Fruit fly (Drosophila melanogaster): ENCODE data around the gene Esyt2.

The Esyt2 gene

DNA sequence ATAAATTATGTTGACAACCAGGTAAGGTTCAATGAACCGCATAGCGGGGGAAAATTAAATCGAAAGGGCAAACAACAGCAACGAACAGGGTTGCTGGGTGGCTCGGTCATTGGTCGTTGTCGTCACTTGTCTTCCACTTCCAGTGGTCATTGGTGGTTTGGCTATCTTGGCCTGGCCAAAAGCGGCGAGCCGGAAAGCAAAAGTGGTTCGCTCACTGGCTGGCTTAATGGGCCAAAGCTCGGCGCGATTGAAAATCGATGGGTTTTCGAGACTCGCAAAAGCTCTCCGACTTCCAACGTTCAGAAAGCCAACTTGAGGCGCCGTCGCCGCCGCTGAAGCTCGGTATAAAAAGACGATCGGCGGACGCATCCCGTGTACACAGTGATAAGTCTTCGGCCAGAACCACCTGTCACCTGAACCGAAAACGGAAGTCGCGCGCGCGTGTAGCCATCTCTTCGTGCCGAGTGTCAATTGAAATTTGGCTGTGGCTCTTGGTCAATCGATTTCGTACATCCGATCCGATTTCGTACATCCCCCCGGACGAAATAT, 20.0 kb upstream of the Esyt2 start, which contains the start of gene Jhbp12:
Gene Jhbp12, plus strand, starts transcription at position 369 of the 549 bp plus-strand sequence.
- no peak for TF ChIP-seq cic (GFP tag; optimal IDR thresholded peaks at IDR 0.05)
- no peak for TF ChIP-seq CG11617 (GFP tag; optimal IDR thresholded peaks at IDR 0.05)
- no peak for TF ChIP-seq cnc (optimal IDR thresholded peaks at IDR 0.05)
- no peak for TF ChIP-seq CG33017 (tag; optimal IDR thresholded peaks at IDR 0.05)
- TF ChIP-seq bab1 (GFP tag; optimal IDR thresholded peaks at IDR 0.05), result no peak
- TF ChIP-seq Clk (GFP tag; optimal IDR thresholded peaks at IDR 0.05), result no peak
- no peak for TF ChIP-seq toe (GFP tag; optimal IDR thresholded peaks at IDR 0.05)
- TF ChIP-seq pad (GFP tag; optimal IDR thresholded peaks at IDR 0.05), result no peak
- no peak for TF ChIP-seq CG5204 (GFP tag; optimal IDR thresholded peaks at IDR 0.05)
- TF ChIP-seq CG12768 (GFP tag; optimal IDR thresholded peaks at IDR 0.05), result no peak
- TF ChIP-seq CG1620 (GFP tag; optimal IDR thresholded peaks at IDR 0.05), result no peak
- TF ChIP-seq Hr96 (GFP tag; optimal IDR thresholded peaks at IDR 0.05), result no peak

DNA sequence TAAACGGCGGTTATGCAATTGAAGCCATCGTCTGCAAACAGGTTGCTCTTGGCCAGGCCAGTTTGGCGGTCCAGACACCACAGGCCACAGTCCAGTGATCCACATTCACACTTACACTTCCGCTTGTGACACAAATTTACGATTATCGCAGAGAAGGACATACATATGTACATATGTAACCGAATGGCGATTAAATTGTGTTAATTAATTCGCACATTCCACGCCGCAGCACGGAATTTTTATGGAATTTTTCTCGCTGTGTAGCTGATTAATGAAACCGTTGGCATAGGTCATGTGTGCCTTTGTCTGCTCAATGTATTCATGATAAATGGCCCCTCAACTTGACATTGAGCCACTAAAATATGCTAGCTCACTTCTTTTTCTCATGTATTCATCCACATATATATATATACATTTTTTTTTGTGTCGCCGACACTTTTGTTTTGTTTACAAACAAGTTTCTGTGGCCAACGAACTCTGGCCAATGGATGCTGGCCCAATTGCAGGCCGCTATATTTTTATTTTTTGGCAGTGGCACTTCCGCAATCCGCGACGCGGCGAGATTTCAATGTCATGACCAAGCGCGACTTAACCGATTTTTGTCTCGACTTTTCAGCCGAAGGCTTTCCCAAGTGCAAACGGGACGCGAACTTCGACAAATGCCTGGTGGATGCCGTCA, 18.4 kb upstream of the Esyt2 start:
- no peak for TF ChIP-seq Mnt (GFP tag; optimal IDR thresholded peaks at IDR 0.05)
- TF ChIP-seq toe (GFP tag; optimal IDR thresholded peaks at IDR 0.05), result no peak
- no peak for TF ChIP-seq CG7101 (tag; optimal IDR thresholded peaks at IDR 0.05)
- TF ChIP-seq CG5204 (GFP tag; optimal IDR thresholded peaks at IDR 0.05), result no peak
- no peak for TF ChIP-seq pad (GFP tag; optimal IDR thresholded peaks at IDR 0.05)
- no peak for TF ChIP-seq cnc (optimal IDR thresholded peaks at IDR 0.05)
- no peak for TF ChIP-seq CG12768 (GFP tag; optimal IDR thresholded peaks at IDR 0.05)
- no peak for TF ChIP-seq CG1620 (GFP tag; optimal IDR thresholded peaks at IDR 0.05)
- TF ChIP-seq CG33017 (tag; optimal IDR thresholded peaks at IDR 0.05), result no peak
- no peak for TF ChIP-seq tj (GFP tag; optimal IDR thresholded peaks at IDR 0.05)
- no peak for TF ChIP-seq ovo (GFP tag; optimal IDR thresholded peaks at IDR 0.05)
- TF ChIP-seq CG11617 (GFP tag; optimal IDR thresholded peaks at IDR 0.05), result no peak
- no peak for TF ChIP-seq kay (GFP tag; ENCODE audit: borderline replicate concordance)
- no peak for TF ChIP-seq Crg-1 (GFP tag; optimal IDR thresholded peaks at IDR 0.05)
- TF ChIP-seq bab1 (GFP tag; optimal IDR thresholded peaks at IDR 0.05), result no peak
- TF ChIP-seq CG7045 (GFP tag; optimal IDR thresholded peaks at IDR 0.05), result no peak
- TF ChIP-seq cic (GFP tag; optimal IDR thresholded peaks at IDR 0.05), result no peak
- TF ChIP-seq CG14711 (tag; optimal IDR thresholded peaks at IDR 0.05), result no peak
- no peak for TF ChIP-seq Hr96 (GFP tag; optimal IDR thresholded peaks at IDR 0.05)

DNA sequence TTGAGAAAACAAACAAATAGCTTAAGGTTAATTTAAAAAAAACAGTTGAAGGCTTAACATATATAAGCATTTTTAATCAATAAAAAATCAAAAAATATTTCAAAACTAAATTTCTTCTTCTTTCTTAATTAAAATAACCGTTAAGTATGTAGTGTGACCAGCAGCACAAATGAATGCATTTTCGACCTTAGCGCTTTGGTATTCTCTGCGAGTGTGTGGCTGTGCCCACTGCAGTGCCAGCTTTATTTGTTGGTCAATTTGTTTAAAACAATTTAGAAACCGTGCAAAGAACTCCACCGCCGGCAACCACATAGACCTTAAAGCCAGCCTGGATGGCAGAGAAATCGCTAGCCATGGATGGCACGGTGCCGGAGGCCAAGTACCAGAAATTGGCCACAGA, 16.7 kb upstream of the Esyt2 start, which contains the start of gene CG6607:
Gene CG6607, plus strand, starts transcription at position 203 of the 400 bp plus-strand sequence.
- TF ChIP-seq bab1 (GFP tag; optimal IDR thresholded peaks at IDR 0.05) (peak; percentile 1), cic (GFP tag; optimal IDR thresholded peaks at IDR 0.05) (no peak)

DNA sequence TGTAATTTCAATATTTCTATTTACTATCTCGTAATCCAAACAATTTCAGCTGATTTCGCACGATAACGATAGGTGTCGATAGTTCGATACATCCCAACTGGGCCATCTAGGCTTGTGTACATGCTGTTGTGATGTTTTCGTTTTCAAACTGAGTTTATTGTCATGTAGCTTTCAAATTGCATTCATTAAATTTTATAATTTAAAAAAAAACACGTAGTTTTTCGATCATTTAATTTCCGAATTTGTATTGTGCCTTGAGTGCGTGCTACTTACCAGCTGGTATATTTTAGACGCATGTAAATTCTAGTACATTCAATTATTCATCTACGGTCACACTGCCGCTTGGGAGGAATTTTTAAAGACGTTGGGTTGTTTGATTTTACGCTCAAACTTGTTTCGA, 14.2 kb upstream of the Esyt2 start, which contains the start of the genes CG13623 and ana1:
Gene CG13623, minus strand, starts transcription at position 231 of the 400 bp plus-strand sequence.
Gene ana1, plus strand, starts transcription at position 249 of the 400 bp plus-strand sequence.
- TF ChIP-seq ovo (GFP tag; optimal IDR thresholded peaks at IDR 0.05), result no peak
- TF ChIP-seq CG7101 (tag; optimal IDR thresholded peaks at IDR 0.05), result no peak
- TF ChIP-seq Crg-1 (GFP tag; optimal IDR thresholded peaks at IDR 0.05), result no peak
- no peak for TF ChIP-seq cnc (optimal IDR thresholded peaks at IDR 0.05)
- TF ChIP-seq pad (GFP tag; optimal IDR thresholded peaks at IDR 0.05), result no peak
- peak; percentile 29 for TF ChIP-seq bab1 (GFP tag; optimal IDR thresholded peaks at IDR 0.05)
- TF ChIP-seq CG11617 (GFP tag; optimal IDR thresholded peaks at IDR 0.05), result no peak
- TF ChIP-seq CG12768 (GFP tag; optimal IDR thresholded peaks at IDR 0.05), result no peak
- peak; percentile 44 for TF ChIP-seq Mnt (GFP tag; optimal IDR thresholded peaks at IDR 0.05)
- peak; percentile 19 for TF ChIP-seq toe (GFP tag; optimal IDR thresholded peaks at IDR 0.05)
- no peak for TF ChIP-seq CG14711 (tag; optimal IDR thresholded peaks at IDR 0.05)
- TF ChIP-seq CG7045 (GFP tag; optimal IDR thresholded peaks at IDR 0.05), result no peak
- no peak for TF ChIP-seq CG1620 (GFP tag; optimal IDR thresholded peaks at IDR 0.05)
- no peak for TF ChIP-seq CG5204 (GFP tag; optimal IDR thresholded peaks at IDR 0.05)
- TF ChIP-seq kay (GFP tag; ENCODE audit: borderline replicate concordance), result no peak
- TF ChIP-seq CG33017 (tag; optimal IDR thresholded peaks at IDR 0.05), result no peak
- no peak for TF ChIP-seq tj (GFP tag; optimal IDR thresholded peaks at IDR 0.05)
- no peak for TF ChIP-seq Clk (GFP tag; optimal IDR thresholded peaks at IDR 0.05)
- TF ChIP-seq Hr96 (GFP tag; optimal IDR thresholded peaks at IDR 0.05), result no peak
- TF ChIP-seq cic (GFP tag; optimal IDR thresholded peaks at IDR 0.05), result no peak

DNA sequence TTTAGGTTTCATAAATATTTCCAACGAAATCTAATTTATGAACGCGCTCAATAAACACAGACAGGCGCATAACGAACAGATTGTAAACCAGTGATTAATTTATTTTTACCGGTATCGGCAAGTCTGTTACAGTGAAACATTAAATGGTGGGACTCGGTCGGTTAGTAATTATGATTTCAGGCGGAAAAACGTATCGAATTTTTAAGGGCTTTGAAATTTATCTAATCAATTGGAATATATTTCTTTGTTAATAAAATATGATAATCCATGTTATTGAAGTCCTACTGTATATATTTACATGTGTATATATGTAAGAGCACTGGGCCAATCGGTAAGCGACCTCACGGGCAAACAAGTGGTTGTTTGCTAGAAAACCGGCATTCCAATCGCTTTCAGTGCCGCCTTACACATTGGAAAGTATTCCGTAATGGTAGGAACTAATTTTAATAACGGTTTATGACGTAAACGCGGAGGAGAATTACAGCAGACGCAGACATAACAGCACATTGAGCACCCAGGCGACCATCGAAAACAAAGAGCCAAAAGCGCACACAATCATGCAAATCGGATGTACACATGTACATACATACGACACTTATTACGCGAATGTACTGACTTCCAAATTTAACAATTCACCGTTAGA, 1.4 kb upstream of the Esyt2 start:
- TF ChIP-seq bab1 (GFP tag; optimal IDR thresholded peaks at IDR 0.05) (peak; percentile 48), CG7045 (GFP tag; optimal IDR thresholded peaks at IDR 0.05) (peak; percentile 86), Hr96 (GFP tag; optimal IDR thresholded peaks at IDR 0.05) (peak; percentile 89), kay (GFP tag; ENCODE audit: borderline replicate concordance) (peak; percentile 94), toe (GFP tag; optimal IDR thresholded peaks at IDR 0.05) (peak; percentile 86), ovo (GFP tag; optimal IDR thresholded peaks at IDR 0.05) (peak; percentile 70), CG33017 (tag; optimal IDR thresholded peaks at IDR 0.05) (peak; percentile 95), CG11617 (GFP tag; optimal IDR thresholded peaks at IDR 0.05) (peak; percentile 85), tj (GFP tag; optimal IDR thresholded peaks at IDR 0.05) (peak; percentile 44), CG14711 (tag; optimal IDR thresholded peaks at IDR 0.05) (peak; percentile 82), CG1620 (GFP tag; optimal IDR thresholded peaks at IDR 0.05) (peak; percentile 91), CG5204 (GFP tag; optimal IDR thresholded peaks at IDR 0.05) (peak; percentile 94), CG12768 (GFP tag; optimal IDR thresholded peaks at IDR 0.05) (peak; percentile 86), CG7101 (tag; optimal IDR thresholded peaks at IDR 0.05) (peak; percentile 94), Mnt (GFP tag; optimal IDR thresholded peaks at IDR 0.05) (no peak), cic (GFP tag; optimal IDR thresholded peaks at IDR 0.05) (peak; percentile 72), Clk (GFP tag; optimal IDR thresholded peaks at IDR 0.05) (peak; percentile 63), pad (GFP tag; optimal IDR thresholded peaks at IDR 0.05) (peak; percentile 97), cnc (optimal IDR thresholded peaks at IDR 0.05) (no peak), Crg-1 (GFP tag; optimal IDR thresholded peaks at IDR 0.05) (peak; percentile 90)
